Fruit fly (Drosophila melanogaster) whole organism, embryonic: ENCODE results near the gene CG12010.

Source experiments
- CG10979 ChIP-seq: fragments of 200-800 bp; sonication (Bioruptor generic); optimal IDR thresholded peaks from 2 replicates; lab custom pipeline; 2018; ENCODE audit warnings: missing biosample characterization, mild to moderate bottlenecking, missing genetic modification characterization, moderate library complexity
- CG11085 ChIP-seq: fragments of 200-800 bp; sonication (Bioruptor generic); IDR thresholded peaks from 2 replicates; pipeline ENCODE4 v1.3.6; 2022; ENCODE audit warnings: missing biosample characterization, missing genetic modification characterization
- CG15479 ChIP-seq: fragments of 200-800 bp; sonication (Bioruptor generic); optimal IDR thresholded peaks from 3 replicates; lab custom pipeline; 2019; ENCODE audit warnings: missing biosample characterization, mild to moderate bottlenecking, missing genetic modification characterization, moderate library complexity
- CG1603 ChIP-seq: fragments of 200-800 bp; sonication (Bioruptor generic); optimal IDR thresholded peaks from 2 replicates; lab custom pipeline; 2019; ENCODE audit warnings: missing biosample characterization, mild to moderate bottlenecking, missing genetic modification characterization, moderate library complexity
- CG17568 ChIP-seq: fragments of 200-800 bp; sonication (Bioruptor generic); optimal IDR thresholded peaks from 2 replicates; lab custom pipeline; 2018; ENCODE audit warnings: missing biosample characterization, mild to moderate bottlenecking, missing genetic modification characterization, moderate library complexity
- CG18262 ChIP-seq: fragments of 200-800 bp; optimal IDR thresholded peaks from 3 replicates; lab custom pipeline; 2019; ENCODE audit warnings: missing biosample characterization, mild to moderate bottlenecking, missing genetic modification characterization, moderate library complexity
- CG2199 ChIP-seq: fragments of 200-800 bp; sonication (Bioruptor generic); IDR thresholded peaks from 3 replicates; pipeline ENCODE4 v1.3.6; 2022; ENCODE audit warnings: missing biosample characterization, missing genetic modification characterization
- CG31441 ChIP-seq: fragments of 200-800 bp; sonication (Bioruptor generic); IDR thresholded peaks from 2 replicates; pipeline ENCODE4 v1.3.6; 2022; ENCODE audit warnings: missing biosample characterization, missing genetic modification characterization
- CG32767 ChIP-seq: fragments of 200-800 bp; sonication (Bioruptor generic); IDR thresholded peaks from 2 replicates; pipeline ENCODE4 v1.3.6; 2022; ENCODE audit warnings: missing biosample characterization, missing genetic modification characterization
- CG42726 ChIP-seq: fragments of 200-800 bp; sonication (Bioruptor generic); IDR thresholded peaks from 2 replicates; pipeline ENCODE4 v1.3.6; 2022; ENCODE audit warnings: missing biosample characterization, missing genetic modification characterization; ENCODE audit not compliant: partially characterized antibody
- CG4360 ChIP-seq: fragments of 200-800 bp; sonication (Bioruptor generic); IDR thresholded peaks from 2 replicates; pipeline ENCODE4 v1.3.6; 2022; ENCODE audit warnings: missing biosample characterization, missing genetic modification characterization
- CG6813 ChIP-seq: fragments of 200-800 bp; sonication (Bioruptor generic); optimal IDR thresholded peaks from 2 replicates; lab custom pipeline; 2017; ENCODE audit warnings: missing biosample characterization, missing genetic modification characterization, mild to moderate bottlenecking, moderate library complexity, missing genetic modification reagents
- CG7987 ChIP-seq: fragments of 200-800 bp; sonication (Bioruptor generic); optimal IDR thresholded peaks from 2 replicates; lab custom pipeline; 2018; ENCODE audit warnings: missing biosample characterization, mild to moderate bottlenecking, missing genetic modification characterization, moderate library complexity
- D ChIP-seq, 2 experiments: fragments of 200-800 bp in 1 of 2; fragments of >200 bp in 1 of 2; sonication (Bioruptor generic) in 1 of 2; optimal IDR thresholded peaks; 2 replicates in 1 of 2; 3 replicates in 1 of 2; lab custom pipeline; 2017; ENCODE audit warnings: mild to moderate bottlenecking in 1 of 2, missing biosample characterization in 1 of 2, missing genetic modification characterization in 1 of 2, missing genetic modification reagents in 1 of 2
- Dp ChIP-seq: fragments of 200-800 bp; sonication (Bioruptor generic); optimal IDR thresholded peaks from 2 replicates; lab custom pipeline; 2018; ENCODE audit warnings: missing biosample characterization, mild to moderate bottlenecking, missing genetic modification characterization, moderate library complexity
- E2f1 ChIP-seq: fragments of 200-800 bp; sonication (Bioruptor generic); IDR thresholded peaks from 2 replicates; pipeline ENCODE4 v1.3.6; 2022; ENCODE audit warnings: missing biosample characterization, missing genetic modification characterization
- Elba2 ChIP-seq: fragments of 200-800 bp; sonication (Bioruptor generic); optimal IDR thresholded peaks from 3 replicates; lab custom pipeline; 2016; ENCODE audit warnings: missing biosample characterization, missing genetic modification characterization
- Lhr ChIP-seq: fragments of 200-800 bp; sonication (Bioruptor generic); optimal IDR thresholded peaks from 3 replicates; lab custom pipeline; 2017; ENCODE audit warnings: mild to moderate bottlenecking, missing biosample characterization, missing genetic modification reagents, missing genetic modification characterization
- MTF-1 ChIP-seq: fragments of 200-800 bp; sonication (Bioruptor generic); optimal IDR thresholded peaks from 2 replicates; lab custom pipeline; 2018; ENCODE audit warnings: missing biosample characterization, mild to moderate bottlenecking, missing genetic modification characterization, borderline replicate concordance
- Neu2 ChIP-seq: fragments of 200-800 bp; sonication (Bioruptor generic); optimal IDR thresholded peaks from 3 replicates; lab custom pipeline; 2016; ENCODE audit warnings: missing biosample characterization, missing genetic modification characterization, borderline replicate concordance
- PHDP ChIP-seq: fragments of 200-800 bp; sonication (Bioruptor generic); optimal IDR thresholded peaks from 3 replicates; lab custom pipeline; 2018; ENCODE audit warnings: missing biosample characterization, mild to moderate bottlenecking, missing genetic modification characterization, moderate library complexity
- Sox102F ChIP-seq: fragments of 200-800 bp; sonication (Bioruptor generic); optimal IDR thresholded peaks from 2 replicates; lab custom pipeline; 2018; ENCODE audit warnings: missing biosample characterization, mild to moderate bottlenecking, missing genetic modification characterization, moderate library complexity
- Ssrp ChIP-seq: fragments of 200-800 bp; sonication (Bioruptor generic); optimal IDR thresholded peaks from 2 replicates; lab custom pipeline; 2018; ENCODE audit warnings: missing biosample characterization, mild to moderate bottlenecking, missing genetic modification characterization, moderate library complexity
- ase ChIP-seq: fragments of 200-800 bp; sonication (Bioruptor generic); IDR thresholded peaks from 3 replicates; pipeline ENCODE4 v1.3.6; 2022; ENCODE audit warnings: missing biosample characterization, missing genetic modification characterization
- bsh ChIP-seq, 2 experiments: fragments of 200-800 bp; sonication (Bioruptor generic); optimal IDR thresholded peaks; 2 replicates each; lab custom pipeline; 2017 to 2018; ENCODE audit warnings: mild to moderate bottlenecking in 2 of 2, missing biosample characterization in 2 of 2, missing genetic modification characterization in 2 of 2, moderate library complexity in 1 of 2
- cato ChIP-seq: fragments of 200-800 bp; sonication (Bioruptor generic); optimal IDR thresholded peaks from 2 replicates; lab custom pipeline; 2016; ENCODE audit warnings: missing biosample characterization, missing genetic modification characterization, borderline replicate concordance
- chinmo ChIP-seq: fragments of 200-800 bp; sonication (Bioruptor generic); IDR thresholded peaks from 4 replicates; pipeline ENCODE4 v1.3.6; 2022; ENCODE audit warnings: missing biosample characterization, missing genetic modification characterization; ENCODE audit not compliant: partially characterized antibody
- ci ChIP-seq: fragments of 200-800 bp; sonication (Bioruptor generic); IDR thresholded peaks from 3 replicates; pipeline ENCODE4 v1.3.6; 2022; ENCODE audit warnings: missing biosample characterization, missing genetic modification characterization
- crol ChIP-seq: fragments of 200-800 bp; sonication (Bioruptor generic); IDR thresholded peaks from 2 replicates; pipeline ENCODE4 v1.3.6; 2022; ENCODE audit warnings: missing biosample characterization, missing genetic modification characterization
- dmrt11E ChIP-seq: fragments of 200-800 bp; sonication (Bioruptor generic); optimal IDR thresholded peaks from 3 replicates; lab custom pipeline; 2018; ENCODE audit warnings: missing biosample characterization, mild to moderate bottlenecking, missing genetic modification characterization, moderate library complexity
- dysf ChIP-seq: fragments of 200-800 bp; sonication (Bioruptor generic); IDR thresholded peaks from 3 replicates; pipeline ENCODE4 v1.3.6; 2022; ENCODE audit warnings: missing biosample characterization, missing genetic modification characterization
- en ChIP-seq: fragments of 200-800 bp; sonication (Bioruptor generic); optimal IDR thresholded peaks from 2 replicates; lab custom pipeline; 2016; ENCODE audit warnings: missing biosample characterization, missing genetic modification characterization
- fd3F ChIP-seq: fragments of 200-800 bp; sonication (Bioruptor generic); optimal IDR thresholded peaks from 2 replicates; lab custom pipeline; 2018; ENCODE audit warnings: missing biosample characterization, mild to moderate bottlenecking, missing genetic modification characterization, moderate library complexity
- gcm ChIP-seq: fragments of 200-800 bp; sonication (Bioruptor generic); optimal IDR thresholded peaks from 2 replicates; lab custom pipeline; 2019; ENCODE audit warnings: missing biosample characterization, mild to moderate bottlenecking, missing genetic modification characterization, moderate library complexity
- grau ChIP-seq: fragments of 200-800 bp; optimal IDR thresholded peaks from 3 replicates; lab custom pipeline; 2019; ENCODE audit warnings: missing biosample characterization, mild to moderate bottlenecking, missing genetic modification characterization, moderate library complexity
- insv ChIP-seq, 2 experiments: fragments of 200-800 bp; sonication (Bioruptor generic); optimal IDR thresholded peaks; 3 replicates each; lab custom pipeline; 2016 to 2018; ENCODE audit warnings: missing biosample characterization in 2 of 2, missing genetic modification characterization in 2 of 2
- kah ChIP-seq: fragments of 200-800 bp; sonication (Bioruptor generic); optimal IDR thresholded peaks from 2 replicates; lab custom pipeline; 2018; ENCODE audit warnings: missing biosample characterization, mild to moderate bottlenecking, missing genetic modification characterization
- nmo ChIP-seq: fragments of 200-800 bp; sonication (Bioruptor generic); optimal IDR thresholded peaks from 2 replicates; lab custom pipeline; 2018; ENCODE audit warnings: missing biosample characterization, mild to moderate bottlenecking, missing genetic modification characterization, moderate library complexity
- phol ChIP-seq: fragments of 200-800 bp; sonication (Bioruptor generic); optimal IDR thresholded peaks from 3 replicates; lab custom pipeline; 2018; ENCODE audit warnings: missing biosample characterization, mild to moderate bottlenecking, missing genetic modification characterization, moderate library complexity
- pum ChIP-seq: fragments of 200-800 bp; sonication (Bioruptor generic); optimal IDR thresholded peaks from 2 replicates; lab custom pipeline; 2016; ENCODE audit warnings: missing biosample characterization, missing genetic modification characterization
- sd ChIP-seq: fragments of 200-800 bp; sonication (Bioruptor generic); optimal IDR thresholded peaks from 3 replicates; lab custom pipeline; 2018; ENCODE audit warnings: missing biosample characterization, mild to moderate bottlenecking, missing genetic modification characterization, moderate library complexity
- slp2 ChIP-seq: fragments of 200-800 bp; sonication (Bioruptor generic); optimal IDR thresholded peaks from 2 replicates; lab custom pipeline; 2016; ENCODE audit warnings: missing biosample characterization, missing genetic modification characterization
- zen ChIP-seq: fragments of 200-800 bp; sonication (Bioruptor generic); optimal IDR thresholded peaks from 3 replicates; lab custom pipeline; 2018; ENCODE audit warnings: missing biosample characterization, mild to moderate bottlenecking, missing genetic modification characterization, moderate library complexity

The CG12010 gene

dm6 chr3L:3338028-3338855, 35.8 kb upstream of the CG12010 start (continued):
- peak; percentile 77; the same call in 2 of the 4 replicates for TF ChIP-seq chinmo (GFP tag; lab: Robert Waterston, UW)
- TF ChIP-seq CG42726 (GFP tag; lab: Robert Waterston, UW) = 0 out of 2 replicates have a peak, but pooled peaks have one; percentile 19
- no peak for TF ChIP-seq slp2 (GFP tag; lab: Kevin White, UChicago)
- TF ChIP-seq nmo = no peak
- TF ChIP-seq sd (tag; lab: Kevin White, UChicago) = peak; percentile 97
- TF ChIP-seq crol (GFP tag; lab: Robert Waterston, UW) = peak; percentile 78

- no peak for TF ChIP-seq CG6813
- peak; percentile 39 for TF ChIP-seq Ssrp (tag; lab: Kevin White, UChicago)
- TF ChIP-seq PHDP (tag; lab: Kevin White, UChicago) = peak; percentile 6
- no peak for TF ChIP-seq E2f1
- no peak for TF ChIP-seq pum (GFP tag; lab: Kevin White, UChicago)
- no peak for TF ChIP-seq CG32767 (GFP tag; lab: Robert Waterston, UW)
- TF ChIP-seq CG17568 (GFP tag; lab: Kevin White, UChicago) = no peak
- no peak for TF ChIP-seq CG7987 (GFP tag; lab: Kevin White, UChicago)
- peak; percentile 54 to 60 for TF ChIP-seq bsh (GFP tag; optimal IDR thresholded peaks at IDR 0.05; lab: Kevin White, UChicago)
- peak; percentile 19 for TF ChIP-seq CG15479 (GFP tag; lab: Kevin White, UChicago)
- TF ChIP-seq zen (tag; lab: Kevin White, UChicago) = peak; percentile 47
- TF ChIP-seq nmo = peak; percentile 38
- no peak for TF ChIP-seq MTF-1 (GFP tag; lab: Kevin White, UChicago)
- TF ChIP-seq insv (GFP tag; optimal IDR thresholded peaks at IDR 0.05; lab: Kevin White, UChicago) = peak; percentile 97 to 99
- TF ChIP-seq dysf (GFP tag; lab: Robert Waterston, UW) = no peak
- no peak for TF ChIP-seq CG11085 (GFP tag; lab: Robert Waterston, UW)
- no peak for TF ChIP-seq Dp (GFP tag; lab: Kevin White, UChicago)
- no peak for TF ChIP-seq ci (GFP tag; lab: Robert Waterston, UW)
- TF ChIP-seq Sox102F (GFP tag; lab: Kevin White, UChicago) = peak; percentile 9
- TF ChIP-seq Neu2 (GFP tag; lab: Kevin White, UChicago) = peak; percentile 88
- no peak for TF ChIP-seq en (GFP tag; lab: Kevin White, UChicago)
- no peak for TF ChIP-seq D (optimal IDR thresholded peaks at IDR 0.05; lab: Kevin White, UChicago)
- TF ChIP-seq D (GFP tag; optimal IDR thresholded peaks at IDR 0.05; lab: Kevin White, UChicago) = peak; percentile 17
- TF ChIP-seq phol (tag; lab: Kevin White, UChicago) = peak; percentile 33
- no peak for TF ChIP-seq Lhr (GFP tag; lab: Kevin White, UChicago)
- peak; percentile 36 for TF ChIP-seq CG10979
- peak; percentile 48 for TF ChIP-seq CG18262
- TF ChIP-seq gcm (GFP tag; lab: Kevin White, UChicago) = no peak
- TF ChIP-seq Elba2 (GFP tag; lab: Kevin White, UChicago) = peak; percentile 91
- TF ChIP-seq CG2199 (GFP tag; lab: Robert Waterston, UW) = 0 out of 3 replicates have a peak, but pooled peaks have one; percentile 41
- 0 out of 3 replicates have a peak, but pooled peaks have one; percentile 24 for TF ChIP-seq ase
- no peak for TF ChIP-seq fd3F
- TF ChIP-seq cato (GFP tag; lab: Kevin White, UChicago) = no peak
- TF ChIP-seq grau (tag; lab: Kevin White, UChicago) = peak; percentile 2
- TF ChIP-seq CG4360 (GFP tag; lab: Robert Waterston, UW) = peak; percentile 92
- peak; percentile 8; the same call in 1 of the 2 replicates for TF ChIP-seq CG31441 (GFP tag; lab: Robert Waterston, UW)
- peak; percentile 16 for TF ChIP-seq CG1603 (tag; lab: Kevin White, UChicago)
- peak; percentile 30 for TF ChIP-seq dmrt11E (tag; lab: Kevin White, UChicago)
- no peak for TF ChIP-seq kah (GFP tag; lab: Kevin White, UChicago)
Measured at dm6 chr3L:3338882-3339590, 35.0 kb upstream of the CG12010 start.
